Fruit fly (Drosophila melanogaster): Measurements from ENCODE around the gene CG2021.

CG2021 gene

DNA sequence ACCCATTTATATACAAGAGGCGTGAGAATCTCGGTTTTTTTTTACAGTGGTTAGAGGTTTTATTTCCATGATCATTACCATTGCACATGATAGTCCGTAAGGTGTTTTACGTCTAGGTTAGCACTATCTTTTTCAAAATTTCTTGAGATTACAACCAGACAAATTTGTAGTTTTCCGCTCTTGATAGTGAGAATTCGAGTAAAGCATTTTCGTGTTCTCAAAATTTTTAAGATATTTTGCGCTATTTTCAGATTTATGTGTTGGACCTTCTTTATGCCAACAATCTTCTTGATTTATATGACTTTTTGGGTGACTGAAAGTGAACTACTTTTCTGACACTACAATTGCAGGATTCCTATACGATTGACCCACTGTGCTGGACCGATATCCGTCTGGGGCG, 36.1 kb downstream of the CG2021 start:
- TF ChIP-seq CG5204 (GFP tag; optimal IDR thresholded peaks at IDR 0.05), result peak; percentile 12
- TF ChIP-seq toe (GFP tag; optimal IDR thresholded peaks at IDR 0.05), result peak; percentile 8
- no peak for TF ChIP-seq cnc (optimal IDR thresholded peaks at IDR 0.05)

DNA sequence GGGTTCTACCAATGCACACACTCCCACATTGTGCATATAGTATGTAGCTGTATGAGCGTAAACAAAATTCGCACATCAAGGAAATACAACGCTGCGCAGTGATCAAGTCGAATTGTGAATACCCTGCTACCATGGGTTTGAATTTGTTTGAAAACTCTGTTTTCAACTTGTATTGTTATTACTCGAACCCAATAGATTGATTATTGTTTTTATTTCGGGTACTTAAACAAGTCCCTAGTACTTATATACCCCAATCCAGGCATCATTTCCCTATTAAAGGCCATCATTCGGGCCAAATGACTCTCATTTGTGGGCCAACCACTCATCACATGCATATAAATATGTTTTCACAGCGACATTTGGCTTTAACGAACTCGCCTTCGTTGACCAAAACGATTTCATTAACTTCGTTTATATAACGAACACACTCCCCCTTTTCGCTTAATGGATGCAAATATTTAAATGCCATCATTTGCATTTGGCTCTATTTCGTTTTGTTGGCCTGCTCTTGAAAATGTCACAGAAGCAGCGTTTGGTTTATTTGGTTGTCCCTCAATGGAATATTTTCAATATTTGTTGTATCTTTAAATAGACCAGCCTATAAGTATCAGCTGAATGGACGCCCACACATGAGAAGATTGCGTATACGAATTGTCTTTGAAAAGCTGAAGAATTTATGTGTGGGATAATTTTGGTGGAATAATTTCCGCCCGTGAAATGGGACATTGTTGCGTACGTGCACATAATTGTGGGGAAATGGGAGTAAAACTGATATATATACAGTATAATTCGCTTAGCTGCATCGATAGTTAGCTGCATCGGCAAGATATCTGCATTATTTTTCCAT, 36.9 kb downstream of the CG2021 start:
- peak; percentile 44 for TF ChIP-seq CG33017 (tag; optimal IDR thresholded peaks at IDR 0.05)
- TF ChIP-seq Hr96 (GFP tag; optimal IDR thresholded peaks at IDR 0.05), result peak; percentile 7
- peak; percentile 16 for TF ChIP-seq bab1 (GFP tag; optimal IDR thresholded peaks at IDR 0.05)
- TF ChIP-seq toe (GFP tag; optimal IDR thresholded peaks at IDR 0.05), result no peak
- TF ChIP-seq pad (GFP tag; optimal IDR thresholded peaks at IDR 0.05), result no peak
- peak; percentile 15 for TF ChIP-seq CG5204 (GFP tag; optimal IDR thresholded peaks at IDR 0.05)
- peak; percentile 25 for TF ChIP-seq Crg-1 (GFP tag; optimal IDR thresholded peaks at IDR 0.05)
- TF ChIP-seq tj (GFP tag; optimal IDR thresholded peaks at IDR 0.05), result peak; percentile 33

DNA sequence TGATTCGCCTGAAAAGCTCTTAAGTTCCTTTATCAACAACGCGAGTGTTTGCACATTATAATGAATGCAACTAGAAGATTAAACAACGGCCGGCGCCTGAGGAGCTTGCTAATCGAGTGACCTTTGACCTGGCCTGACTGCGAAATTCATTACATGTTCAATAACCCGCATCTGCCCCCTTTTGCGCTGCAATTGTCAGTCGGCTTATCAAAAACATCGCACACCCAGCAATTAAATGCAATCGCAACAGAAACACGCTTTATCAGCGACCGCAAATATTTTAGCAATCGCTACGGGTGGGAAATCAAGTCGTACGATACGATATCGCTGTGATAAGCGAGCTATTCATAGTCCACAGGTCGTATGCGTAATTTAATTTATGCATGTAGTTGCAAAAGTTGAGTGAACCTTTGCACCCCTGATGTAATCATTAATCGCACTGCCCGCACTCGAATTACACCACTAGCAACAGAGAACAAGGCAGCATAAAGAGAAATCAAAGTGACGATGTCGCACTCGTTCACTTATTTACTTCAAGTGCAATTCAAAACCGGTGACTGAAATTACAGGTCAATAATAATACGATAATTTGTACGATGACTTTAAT, 37.6 kb downstream of the CG2021 start:
- TF ChIP-seq CG5204 (GFP tag; optimal IDR thresholded peaks at IDR 0.05) (no peak), tj (GFP tag; optimal IDR thresholded peaks at IDR 0.05) (peak; percentile 90), CG12768 (GFP tag; optimal IDR thresholded peaks at IDR 0.05) (peak; percentile 43), Clk (GFP tag; optimal IDR thresholded peaks at IDR 0.05) (no peak), cnc (optimal IDR thresholded peaks at IDR 0.05) (no peak), kay (GFP tag; ENCODE audit: borderline replicate concordance) (no peak), cic (GFP tag; optimal IDR thresholded peaks at IDR 0.05) (peak; percentile 47)

DNA sequence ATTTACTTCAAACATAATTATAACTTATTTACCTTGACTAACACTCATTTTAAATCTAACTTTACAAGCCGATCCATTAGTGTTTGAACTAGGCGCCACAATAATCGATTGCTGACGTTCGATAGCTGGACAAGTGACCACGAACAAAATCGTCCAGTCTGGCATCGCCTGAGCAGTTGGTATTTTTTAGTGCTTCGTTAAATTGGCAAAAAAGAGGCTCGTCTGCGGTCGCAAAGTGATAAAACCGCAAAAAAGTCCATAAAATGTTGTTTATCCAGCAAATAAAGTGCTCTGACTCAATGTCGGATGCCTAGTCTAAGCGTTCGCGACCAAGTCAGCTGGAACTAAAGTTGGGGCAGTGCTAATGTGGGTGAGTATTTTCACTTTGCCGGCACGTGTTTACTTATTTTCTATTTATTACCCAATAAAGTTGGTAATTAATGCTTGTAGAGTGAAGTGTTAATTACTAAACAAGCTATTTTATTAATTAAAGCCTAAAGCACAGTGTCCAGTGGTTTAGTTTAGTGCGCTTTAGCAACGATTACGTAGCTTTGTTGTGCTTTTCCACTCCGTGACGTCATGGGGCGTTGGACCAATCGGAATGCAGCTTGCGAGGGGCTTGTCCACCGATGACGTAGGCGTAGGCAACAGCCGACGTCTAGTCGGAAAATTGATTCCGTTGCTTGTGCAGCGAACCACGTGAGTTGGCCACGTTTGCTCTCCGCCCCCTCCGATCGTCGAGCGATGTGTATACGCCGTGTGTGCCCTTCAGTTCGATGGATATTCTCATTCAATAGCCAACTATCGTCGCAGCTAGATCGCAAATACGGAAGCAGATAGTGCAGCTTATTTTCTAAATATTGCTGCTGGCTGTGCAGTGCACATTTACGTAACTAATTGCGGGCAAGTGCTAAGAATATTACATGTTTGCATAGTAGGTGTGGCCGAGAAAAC, 38.6 kb downstream of the CG2021 start, which contains the start of gene Gk2:
Gene Gk2 (plus strand): TSS at position 33 of the 954 bp plus-strand sequence.
- TF ChIP-seq CG5204 (GFP tag; optimal IDR thresholded peaks at IDR 0.05), result no peak
- TF ChIP-seq CG12768 (GFP tag; optimal IDR thresholded peaks at IDR 0.05), result peak; percentile 13
- no peak for TF ChIP-seq CG1620 (GFP tag; optimal IDR thresholded peaks at IDR 0.05)
- TF ChIP-seq cic (GFP tag; optimal IDR thresholded peaks at IDR 0.05), result peak; percentile 10
- TF ChIP-seq Mnt (GFP tag; optimal IDR thresholded peaks at IDR 0.05), result peak; percentile 27

DNA sequence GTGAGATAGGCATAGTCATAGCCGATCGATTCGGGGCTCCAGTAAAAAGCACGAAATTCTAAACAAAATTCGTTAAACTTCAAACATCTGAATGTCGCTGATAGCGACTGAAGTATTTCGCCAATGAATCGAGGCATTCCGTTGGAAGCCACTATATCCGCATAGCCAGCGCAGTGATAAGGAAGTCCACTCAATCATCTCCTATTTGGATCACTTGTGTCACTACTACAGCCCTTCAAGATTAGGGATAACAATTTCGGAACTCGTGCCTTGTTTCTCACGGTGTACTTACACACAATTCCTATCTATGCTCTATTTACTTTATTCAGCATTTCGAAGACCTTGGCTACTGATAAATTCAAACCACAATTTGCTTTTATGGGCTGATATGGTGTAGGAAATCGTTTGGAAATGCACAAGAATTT, 39.3 kb downstream of the CG2021 start, which contains the start of gene PIG-Wb:
Gene PIG-Wb (minus strand): TSS at position 209 of the 425 bp plus-strand sequence.
- TF ChIP-seq Hr96 (GFP tag; optimal IDR thresholded peaks at IDR 0.05) (no peak), CG12768 (GFP tag; optimal IDR thresholded peaks at IDR 0.05) (peak; percentile 25), CG14711 (tag; optimal IDR thresholded peaks at IDR 0.05) (no peak), CG7045 (GFP tag; optimal IDR thresholded peaks at IDR 0.05) (no peak), cic (GFP tag; optimal IDR thresholded peaks at IDR 0.05) (peak; percentile 41), ovo (GFP tag; optimal IDR thresholded peaks at IDR 0.05) (no peak), CG5204 (GFP tag; optimal IDR thresholded peaks at IDR 0.05) (no peak), CG1620 (GFP tag; optimal IDR thresholded peaks at IDR 0.05) (no peak), bab1 (GFP tag; optimal IDR thresholded peaks at IDR 0.05) (no peak), Clk (GFP tag; optimal IDR thresholded peaks at IDR 0.05) (no peak)

DNA sequence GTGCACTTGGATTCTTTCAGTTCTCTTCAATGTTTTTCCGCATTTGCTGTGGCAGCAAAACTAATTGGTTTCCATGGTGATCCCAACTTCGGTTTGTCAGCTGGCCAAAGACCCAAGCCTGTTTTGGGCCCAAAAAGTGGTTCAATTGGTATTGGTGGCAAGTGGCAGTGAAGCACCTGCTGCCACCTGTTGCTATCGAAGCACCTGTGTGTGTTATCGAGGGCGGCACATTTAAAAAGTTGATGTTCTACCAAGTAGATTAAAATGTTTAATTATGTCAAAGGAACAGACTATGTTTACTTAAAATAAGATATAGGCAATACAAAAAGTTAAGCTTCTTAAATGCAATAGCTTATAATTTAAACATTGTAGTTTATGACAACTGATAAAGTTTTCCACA, 41.6 kb downstream of the CG2021 start, which contains the start of gene Oseg4:
Gene Oseg4 (minus strand): TSS at position 165 of the 400 bp plus-strand sequence.
- TF ChIP-seq ovo (GFP tag; optimal IDR thresholded peaks at IDR 0.05), result no peak
- TF ChIP-seq Clk (GFP tag; optimal IDR thresholded peaks at IDR 0.05), result no peak
- TF ChIP-seq CG12768 (GFP tag; optimal IDR thresholded peaks at IDR 0.05), result no peak
- no peak for TF ChIP-seq cic (GFP tag; optimal IDR thresholded peaks at IDR 0.05)
- no peak for TF ChIP-seq Hr96 (GFP tag; optimal IDR thresholded peaks at IDR 0.05)
- TF ChIP-seq tj (GFP tag; optimal IDR thresholded peaks at IDR 0.05), result no peak
- no peak for TF ChIP-seq kay (GFP tag; ENCODE audit: borderline replicate concordance)
- TF ChIP-seq CG7045 (GFP tag; optimal IDR thresholded peaks at IDR 0.05), result no peak
- TF ChIP-seq CG14711 (tag; optimal IDR thresholded peaks at IDR 0.05), result no peak
- no peak for TF ChIP-seq toe (GFP tag; optimal IDR thresholded peaks at IDR 0.05)
- no peak for TF ChIP-seq pad (GFP tag; optimal IDR thresholded peaks at IDR 0.05)
- no peak for TF ChIP-seq Mnt (GFP tag; optimal IDR thresholded peaks at IDR 0.05)
- TF ChIP-seq CG1620 (GFP tag; optimal IDR thresholded peaks at IDR 0.05), result no peak

DNA sequence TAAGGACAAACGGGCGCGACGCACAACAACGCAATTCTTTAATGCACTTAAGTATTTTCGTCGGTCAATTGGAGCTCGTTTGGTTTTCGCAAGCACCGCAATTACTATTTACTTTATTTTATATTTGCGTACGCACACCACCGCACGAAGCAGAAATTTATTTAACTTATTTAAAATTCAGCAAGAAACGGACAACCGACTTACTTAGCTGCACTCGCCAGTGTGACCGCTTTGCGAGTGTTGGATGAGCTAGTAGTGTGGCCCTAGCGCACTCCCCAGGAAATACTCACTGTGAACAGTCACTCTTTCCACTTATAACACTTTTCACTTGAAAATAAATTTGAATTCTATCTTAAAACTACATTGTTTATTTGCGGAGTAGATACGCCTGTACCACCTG, 46.3 kb downstream of the CG2021 start, which contains the start of gene drpr:
Gene drpr (minus strand): TSS at position 235 of the 400 bp plus-strand sequence.
- TF ChIP-seq CG12768 (GFP tag; optimal IDR thresholded peaks at IDR 0.05) (peak; percentile 23), cic (GFP tag; optimal IDR thresholded peaks at IDR 0.05) (peak; percentile 37), CG33017 (tag; optimal IDR thresholded peaks at IDR 0.05) (no peak), CG11617 (GFP tag; optimal IDR thresholded peaks at IDR 0.05) (peak; percentile 21), CG1620 (GFP tag; optimal IDR thresholded peaks at IDR 0.05) (peak; percentile 31), bab1 (GFP tag; optimal IDR thresholded peaks at IDR 0.05) (peak; percentile 45), Mnt (GFP tag; optimal IDR thresholded peaks at IDR 0.05) (peak; percentile 22), Crg-1 (GFP tag; optimal IDR thresholded peaks at IDR 0.05) (peak; percentile 36), cnc (optimal IDR thresholded peaks at IDR 0.05) (no peak), CG5204 (GFP tag; optimal IDR thresholded peaks at IDR 0.05) (no peak), tj (GFP tag; optimal IDR thresholded peaks at IDR 0.05) (peak; percentile 69), toe (GFP tag; optimal IDR thresholded peaks at IDR 0.05) (peak; percentile 31), CG14711 (tag; optimal IDR thresholded peaks at IDR 0.05) (peak; percentile 18), CG7101 (tag; optimal IDR thresholded peaks at IDR 0.05) (peak; percentile 44), Hr96 (GFP tag; optimal IDR thresholded peaks at IDR 0.05) (no peak)

Data from whole organism, adult.